Fruit fly (Drosophila melanogaster): ENCODE measurements around the gene CG43740.

- TF ChIP-seq CG8478 (optimal IDR thresholded peaks at IDR 0.05) (no peak), CTCF (optimal IDR thresholded peaks at IDR 0.05) (no peak)
Measured at dm6 chrX:10386810-10387340, 53.4 kb downstream of the CG43740 start.
